Fruit fly (Drosophila melanogaster) whole organism: ENCODE results near the gene Sytbeta.

Source experiments
- CG8478 ChIP-seq: fragments of >200 bp; optimal IDR thresholded peaks from 2 replicates; lab custom pipeline; 2018; ENCODE audit warnings: inconsistent platforms
- EcR ChIP-seq, 2 experiments: fragments of >200 bp; optimal IDR thresholded peaks; 2 replicates each; lab custom pipeline; 2017; ENCODE audit warnings: missing biosample characterization in 2 of 2, missing genetic modification characterization in 2 of 2, missing genetic modification reagents in 2 of 2
- pan ChIP-seq: fragments of >200 bp; optimal IDR thresholded peaks from 2 replicates; lab custom pipeline; 2017
- psq ChIP-seq: fragments of >200 bp; optimal IDR thresholded peaks from 2 replicates; lab custom pipeline; 2017
- usp ChIP-seq: fragments of >200 bp; optimal IDR thresholded peaks from 2 replicates; lab custom pipeline; 2017; ENCODE audit warnings: missing biosample characterization, missing genetic modification characterization, mixed read lengths

DNA sequence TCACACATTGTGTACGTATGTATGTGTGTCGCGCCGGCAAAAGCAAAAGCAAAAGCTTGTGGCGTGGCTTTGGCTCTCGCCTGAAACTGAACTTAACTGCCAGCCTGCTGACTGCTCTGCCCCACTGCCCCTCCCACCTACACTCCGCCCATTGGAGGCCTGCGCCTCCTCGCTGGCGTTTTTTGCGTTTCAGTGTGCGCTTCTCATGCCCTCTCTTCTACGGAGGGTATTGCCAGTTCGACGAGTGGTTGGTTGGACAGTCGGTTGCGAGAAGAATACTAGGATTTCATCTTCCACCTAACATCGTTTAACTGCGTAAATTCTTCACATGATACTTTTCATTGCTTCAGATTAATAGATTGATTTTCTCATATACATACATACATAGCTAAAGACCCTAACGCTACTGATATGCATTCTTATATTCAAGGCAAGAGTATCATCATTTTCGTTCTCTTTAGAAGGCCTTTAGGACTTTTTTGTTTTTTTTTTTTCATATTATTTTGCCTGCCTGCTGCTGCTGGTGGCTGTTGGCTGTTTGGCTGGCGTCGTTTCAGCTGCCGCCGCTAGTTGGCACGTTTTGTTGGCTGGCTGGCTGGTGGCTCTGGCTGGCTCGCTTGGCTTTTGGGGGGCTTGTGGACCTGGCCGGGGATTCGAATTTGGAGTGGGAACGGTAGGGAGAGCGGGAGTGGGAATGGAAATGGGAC, 40.2 kb upstream of the Sytbeta start:
- no peak for TF ChIP-seq usp (GFP tag; lab: Kevin White, UChicago)
- TF ChIP-seq EcR (GFP tag; optimal IDR thresholded peaks at IDR 0.05; lab: Kevin White, UChicago): no peak
- no peak for TF ChIP-seq pan (lab: Kevin White, UChicago)
- TF ChIP-seq CG8478: no peak
- TF ChIP-seq psq (lab: Kevin White, UChicago): no peak
